Fruit fly (Drosophila melanogaster): Measurements from ENCODE around the gene Prp6.
A peak's percentile ranks its signal among the peaks of the same experiment; 100 is the strongest.

Prp6 gene

dm6 chr3L:18890283-18891175 lies 14.6 kb upstream of the Prp6 start, which contains the start of gene CG3961 (continued):
- no peak for TF ChIP-seq CG6175 (GFP tag; IDR thresholded peaks at IDR 0.05)
- TF ChIP-seq Scr (GFP tag; IDR thresholded peaks at IDR 0.05; ENCODE audit: partially characterized antibody): no peak
- TF ChIP-seq HLH54F (GFP tag; optimal IDR thresholded peaks at IDR 0.05): peak; percentile 75

- TF ChIP-seq CTCF (GFP tag; optimal IDR thresholded peaks at IDR 0.05) (peak; percentile 11), Hr3 (GFP tag; optimal IDR thresholded peaks at IDR 0.05) (peak; percentile 80), Bgb (GFP tag; IDR thresholded peaks at IDR 0.05; ENCODE audit: partially characterized antibody) (no peak), Fer3 (tag; optimal IDR thresholded peaks at IDR 0.05) (no peak), Lhr (GFP tag; optimal IDR thresholded peaks at IDR 0.05) (peak; percentile 23), zen (tag; optimal IDR thresholded peaks at IDR 0.05) (no peak), bab2 (GFP tag; optimal IDR thresholded peaks at IDR 0.05) (no peak), shn (GFP tag; optimal IDR thresholded peaks at IDR 0.05) (no peak), CG17359 (tag; optimal IDR thresholded peaks at IDR 0.05) (peak; percentile 63), sd (tag; optimal IDR thresholded peaks at IDR 0.05) (peak; percentile 30), grn (GFP tag; optimal IDR thresholded peaks at IDR 0.05) (no peak), sqz (GFP tag; optimal IDR thresholded peaks at IDR 0.05) (peak; percentile 85), D19A (tag; optimal IDR thresholded peaks at IDR 0.05) (peak; percentile 32), CG8290 (GFP tag; optimal IDR thresholded peaks at IDR 0.05) (peak; percentile 3), CG8290 (tag; optimal IDR thresholded peaks at IDR 0.05) (peak in 1 of 2 experiments; percentile 8), chinmo (GFP tag; IDR thresholded peaks at IDR 0.05; ENCODE audit: partially characterized antibody) (0 out of 4 replicates have a peak, but pooled peaks have one; percentile 30), CG7372 (GFP tag; IDR thresholded peaks at IDR 0.05) (no peak), pita (GFP tag; optimal IDR thresholded peaks at IDR 0.05) (peak; percentile 61), HmgZ (tag; optimal IDR thresholded peaks at IDR 0.05) (peak; percentile 52), E2f2 (GFP tag; IDR thresholded peaks at IDR 0.05) (peak; percentile 12; the same call in 1 of the 2 replicates), Med (GFP tag) (peak; percentile 44), CG13894 (tag; optimal IDR thresholded peaks at IDR 0.05) (no peak), mld (GFP tag; IDR thresholded peaks at IDR 0.05; ENCODE audit: partially characterized antibody) (no peak), sug (tag; optimal IDR thresholded peaks at IDR 0.05) (peak; percentile 4), unc-4 (GFP tag; IDR thresholded peaks at IDR 0.05; ENCODE audit: partially characterized antibody) (no peak), Pdp1 (GFP tag; optimal IDR thresholded peaks at IDR 0.05) (peak in 1 of 2 experiments; percentile 60), CG14860 (GFP tag; IDR thresholded peaks at IDR 0.05; ENCODE audit: partially characterized antibody) (no peak), CG34376 (GFP tag; optimal IDR thresholded peaks at IDR 0.05) (peak; percentile 12), Nf-YC (tag; optimal IDR thresholded peaks at IDR 0.05) (no peak), sna (GFP tag; IDR thresholded peaks at IDR 0.05; ENCODE audit: partially characterized antibody) (no peak), Adf1 (GFP tag; IDR thresholded peaks at IDR 0.05) (no peak), CG18011 (GFP tag; optimal IDR thresholded peaks at IDR 0.05) (no peak), CG2199 (GFP tag; IDR thresholded peaks at IDR 0.05) (0 out of 3 replicates have a peak, but pooled peaks have one; percentile 45), sens (GFP tag) (peak; percentile 71)
These were observed 13.2 kb upstream of the Prp6 start, which contains the start of gene NijB for dm6 chr3L:18891986-18892385. Gene NijB (plus strand): TSS chr3L:18892383.

dm6 chr3L:18895079-18895478 lies 10.1 kb upstream of the Prp6 start:
- TF ChIP-seq CG1233 (GFP tag; optimal IDR thresholded peaks at IDR 0.05) (no peak), Dip2 (GFP tag; IDR thresholded peaks at IDR 0.05) (no peak), fd3F (GFP tag; optimal IDR thresholded peaks at IDR 0.05) (no peak), repo (GFP tag; optimal IDR thresholded peaks at IDR 0.05) (no peak), CG6654 (GFP tag; optimal IDR thresholded peaks at IDR 0.05) (no peak), cwo (GFP tag; optimal IDR thresholded peaks at IDR 0.05) (peak; percentile 70), CG1792 (GFP tag; optimal IDR thresholded peaks at IDR 0.05) (no peak), dm (GFP tag; optimal IDR thresholded peaks at IDR 0.05) (no peak), Max (GFP tag; optimal IDR thresholded peaks at IDR 0.05) (no peak), CG12071 (GFP tag; optimal IDR thresholded peaks at IDR 0.05) (no peak), CG34376 (GFP tag; optimal IDR thresholded peaks at IDR 0.05) (peak; percentile 71), ATbp (GFP tag; optimal IDR thresholded peaks at IDR 0.05) (no peak)

All from whole organism, embryonic.